Worm (Caenorhabditis elegans): ENCODE data around the gene acc-1.
A peak's percentile ranks its signal among the peaks of the same experiment; 100 is the strongest.

acc-1 gene

DNA sequence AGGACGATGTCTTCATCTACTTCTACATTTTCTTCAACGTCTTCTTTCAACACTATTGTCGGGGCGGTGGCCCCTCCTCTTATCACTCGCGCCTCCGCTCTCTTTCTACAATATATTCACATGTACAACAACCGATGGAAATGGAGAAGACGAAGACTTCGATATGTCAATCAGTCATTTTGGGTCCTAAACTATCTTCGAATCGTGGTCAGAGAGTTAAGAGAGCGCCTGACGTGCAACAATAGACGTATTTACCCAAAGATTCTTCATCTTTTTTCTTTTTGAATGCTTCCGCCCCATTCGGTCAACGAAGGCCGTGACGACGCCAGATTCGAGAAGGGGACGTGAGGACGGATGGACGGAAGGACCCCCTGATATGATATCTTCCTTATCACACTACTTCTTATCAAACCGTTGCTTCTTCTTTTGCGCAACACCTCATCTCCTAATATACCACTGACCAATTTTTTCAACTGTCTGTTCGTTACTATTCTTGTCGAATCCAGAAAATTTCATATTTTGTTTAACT lies 24.8 kb upstream of the acc-1 start:
- TF ChIP-seq zag-1 (tag; optimal IDR thresholded peaks at IDR 0.05): no peak
- peak in 2 of 3 experiments; percentile 51 to 63 for TF ChIP-seq elt-3 (tag; optimal IDR thresholded peaks at IDR 0.05)
- TF ChIP-seq nhr-77 (tag; optimal IDR thresholded peaks at IDR 0.05): no peak
- TF ChIP-seq nhr-23 (tag; optimal IDR thresholded peaks at IDR 0.05): peak; percentile 51

- TF ChIP-seq ztf-4 (tag; optimal IDR thresholded peaks at IDR 0.05) (no peak), elt-3 (tag; optimal IDR thresholded peaks at IDR 0.05) (peak in 1 of 3 experiments; percentile 2)
These were observed 24.0 kb upstream of the acc-1 start for ce11 chrIV:9633889-9634288.

- no peak for TF ChIP-seq nhr-237 (tag; optimal IDR thresholded peaks at IDR 0.05)
- no peak for TF ChIP-seq pqm-1 (tag; optimal IDR thresholded peaks at IDR 0.05)
- no peak for TF ChIP-seq lsy-12 (tag; optimal IDR thresholded peaks at IDR 0.05)
- no peak for TF ChIP-seq ztf-4 (tag; optimal IDR thresholded peaks at IDR 0.05)
- TF ChIP-seq pha-4 (tag; optimal IDR thresholded peaks at IDR 0.05): no peak
- no peak for TF ChIP-seq unc-62 (GFP tag; optimal IDR thresholded peaks at IDR 0.05)
- TF ChIP-seq daf-12 (tag; optimal IDR thresholded peaks at IDR 0.05): no peak
- no peak for TF ChIP-seq jun-1 (tag; optimal IDR thresholded peaks at IDR 0.05)
- TF ChIP-seq zag-1 (tag; optimal IDR thresholded peaks at IDR 0.05): no peak
- no peak for TF ChIP-seq aly-2 (tag; optimal IDR thresholded peaks at IDR 0.05)
- TF ChIP-seq elt-2 (tag; optimal IDR thresholded peaks at IDR 0.05): no peak
- no peak for TF ChIP-seq fkh-10 (GFP tag; optimal IDR thresholded peaks at IDR 0.05)
- TF ChIP-seq nhr-76 (tag; optimal IDR thresholded peaks at IDR 0.05): no peak
These were observed 23.0 kb upstream of the acc-1 start, which contains the start of gene mca-1 for ce11 chrIV:9634848-9635247. mca-1 (minus strand) TSS chrIV:9634948.

ce11 chrIV:9641925-9642324 lies 15.9 kb upstream of the acc-1 start, which contains the start of gene del-2:
del-2 (minus strand) TSS chrIV:9642025.
- TF ChIP-seq snpc-4 (tag; optimal IDR thresholded peaks at IDR 0.05): no peak
- TF ChIP-seq egl-5 (tag; optimal IDR thresholded peaks at IDR 0.05): no peak
- TF ChIP-seq nhr-11 (tag; optimal IDR thresholded peaks at IDR 0.05): no peak
- TF ChIP-seq fos-1 (tag; optimal IDR thresholded peaks at IDR 0.05): no peak
- TF ChIP-seq mdl-1 (tag; optimal IDR thresholded peaks at IDR 0.05): no peak
- TF ChIP-seq fkh-2 (tag; optimal IDR thresholded peaks at IDR 0.05): no peak
- TF ChIP-seq pha-4 (tag; optimal IDR thresholded peaks at IDR 0.05): no peak
- no peak for TF ChIP-seq ceh-16 (tag; optimal IDR thresholded peaks at IDR 0.05)
- no peak for TF ChIP-seq eor-1 (tag; optimal IDR thresholded peaks at IDR 0.05)
- no peak for TF ChIP-seq ZK546.5 (tag; optimal IDR thresholded peaks at IDR 0.05)
- no peak for TF ChIP-seq tbx-2 (tag; optimal IDR thresholded peaks at IDR 0.05)
- no peak for TF ChIP-seq ceh-28 (tag; optimal IDR thresholded peaks at IDR 0.05)
- no peak for TF ChIP-seq mml-1 (tag; optimal IDR thresholded peaks at IDR 0.05)
- no peak for TF ChIP-seq nhr-237 (tag; optimal IDR thresholded peaks at IDR 0.05)
- no peak for TF ChIP-seq sea-2 (GFP tag; optimal IDR thresholded peaks at IDR 0.05)
- TF ChIP-seq nhr-28 (tag; optimal IDR thresholded peaks at IDR 0.05): no peak
- TF ChIP-seq elt-3 (tag; optimal IDR thresholded peaks at IDR 0.05): no peak
- TF ChIP-seq nhr-25 (tag; optimal IDR thresholded peaks at IDR 0.05): no peak

DNA sequence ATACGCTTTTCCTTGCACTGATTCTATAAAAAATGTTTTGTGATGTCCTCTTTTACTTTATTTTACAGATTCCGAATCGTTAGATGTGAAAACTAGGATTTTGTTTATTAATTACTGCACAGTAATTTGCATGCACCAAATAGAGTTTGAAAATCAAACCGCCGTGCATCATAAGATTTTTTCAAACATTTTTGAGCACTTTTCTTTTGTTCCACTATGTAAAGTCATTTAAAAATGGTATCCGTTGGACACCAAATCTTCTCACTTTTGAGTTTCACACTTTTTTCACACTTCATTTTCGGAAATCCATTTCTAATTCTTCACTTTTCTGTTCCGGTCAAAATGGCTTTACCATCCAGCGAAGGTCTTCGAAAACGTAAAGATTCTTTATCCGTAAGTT lies 14.7 kb upstream of the acc-1 start, which contains the start of gene degl-2:
Gene degl-2, plus strand, starts transcription at position 301 of the 400 bp plus-strand sequence.
- no peak for TF ChIP-seq sea-2 (GFP tag; optimal IDR thresholded peaks at IDR 0.05)
- no peak for TF ChIP-seq nhr-25 (tag; optimal IDR thresholded peaks at IDR 0.05)
- no peak for TF ChIP-seq nfya-1 (tag; optimal IDR thresholded peaks at IDR 0.05; ENCODE audit: insufficient read depth)
- no peak for TF ChIP-seq lin-39 (tag; optimal IDR thresholded peaks at IDR 0.05)
- no peak for TF ChIP-seq ZK546.5 (tag; optimal IDR thresholded peaks at IDR 0.05)
- TF ChIP-seq lsy-12 (tag; optimal IDR thresholded peaks at IDR 0.05): no peak
- TF ChIP-seq jun-1 (tag; optimal IDR thresholded peaks at IDR 0.05): no peak
- TF ChIP-seq aly-2 (tag; optimal IDR thresholded peaks at IDR 0.05): no peak
- no peak for TF ChIP-seq daf-12 (tag; optimal IDR thresholded peaks at IDR 0.05)
- no peak for TF ChIP-seq nhr-237 (tag; optimal IDR thresholded peaks at IDR 0.05)
- no peak for TF ChIP-seq nhr-77 (tag; optimal IDR thresholded peaks at IDR 0.05)
- no peak for TF ChIP-seq nhr-76 (tag; optimal IDR thresholded peaks at IDR 0.05)
- no peak for TF ChIP-seq ceh-82 (tag; optimal IDR thresholded peaks at IDR 0.05)
- no peak for TF ChIP-seq fos-1 (tag; optimal IDR thresholded peaks at IDR 0.05)
- TF ChIP-seq eor-1 (tag; optimal IDR thresholded peaks at IDR 0.05): no peak
- TF ChIP-seq nhr-23 (tag; optimal IDR thresholded peaks at IDR 0.05): no peak
- no peak for TF ChIP-seq elt-3 (tag; optimal IDR thresholded peaks at IDR 0.05)

Data from whole organism, L3 larva.